Worm (Caenorhabditis elegans) whole organism, young adult: ENCODE measurements around the gene marb-1.

ENCODE experiments used
- C06A6.2 ChIP-seq: fragments of 200-800 bp; sonication (Bioruptor generic); conservative IDR thresholded peaks from 2 replicates; pipeline ENCODE4 v1.3.6; 2022; ENCODE audit warnings: missing genetic modification characterization, missing compliant biosample characterization
- F23B12.7 ChIP-seq: sonication (generic microtip); optimal IDR thresholded peaks from 2 replicates; lab custom pipeline; 2017; ENCODE audit warnings: missing genetic modification characterization, mild to moderate bottlenecking, missing compliant biosample characterization, antibody characterized with exemption, moderate library complexity; ENCODE audit not compliant: insufficient read depth
- F39B2.1 ChIP-seq: fragments of 200-800 bp; sonication (Bioruptor generic); IDR thresholded peaks from 2 replicates; pipeline ENCODE4 v1.3.6; 2022; ENCODE audit warnings: missing genetic modification reagents, missing genetic modification characterization, missing compliant biosample characterization
- F52B5.7 ChIP-seq: sonication (generic microtip); optimal IDR thresholded peaks from 2 replicates; lab custom pipeline; 2016; ENCODE audit warnings: mild to moderate bottlenecking, missing genetic modification characterization, missing compliant biosample characterization
- K11D2.4 ChIP-seq: fragments of 200-800 bp; sonication (Bioruptor generic); IDR thresholded peaks from 2 replicates; pipeline ENCODE4 v1.3.6; 2022; ENCODE audit warnings: missing genetic modification reagents, missing genetic modification characterization, missing compliant biosample characterization
- K12H6.12 ChIP-seq: fragments of 200-800 bp; sonication (Bioruptor generic); optimal IDR thresholded peaks from 2 replicates; lab custom pipeline; 2018; ENCODE audit warnings: mild to moderate bottlenecking, missing genetic modification characterization, missing compliant biosample characterization
- T07F8.4 ChIP-seq: sonication (generic microtip); optimal IDR thresholded peaks from 2 replicates; lab custom pipeline; 2016; ENCODE audit warnings: mild to moderate bottlenecking, missing genetic modification characterization, moderate library complexity, missing compliant biosample characterization
- T26A5.8 ChIP-seq: sonication (generic microtip); optimal IDR thresholded peaks from 2 replicates; lab custom pipeline; 2016; ENCODE audit warnings: missing genetic modification characterization, missing compliant biosample characterization
- Y53F4B.3 ChIP-seq: fragments of 200-800 bp; sonication (Bioruptor generic); IDR thresholded peaks from 2 replicates; pipeline ENCODE4 v1.3.6; 2022; ENCODE audit warnings: missing genetic modification reagents, missing genetic modification characterization, missing compliant biosample characterization
- Y95B8A.8 ChIP-seq: fragments of 200-800 bp; sonication (Bioruptor generic); IDR thresholded peaks from 2 replicates; pipeline ENCODE4 v1.3.6; 2022; ENCODE audit warnings: missing genetic modification reagents, missing genetic modification characterization, missing compliant biosample characterization
- akir-1 ChIP-seq: fragments of 200-800 bp; sonication (Bioruptor generic); optimal IDR thresholded peaks from 2 replicates; lab custom pipeline; 2018; ENCODE audit warnings: mild to moderate bottlenecking, missing genetic modification characterization, moderate library complexity, missing compliant biosample characterization
- athp-1 ChIP-seq: sonication (generic microtip); optimal IDR thresholded peaks from 2 replicates; lab custom pipeline; 2017; ENCODE audit warnings: mild to moderate bottlenecking, missing genetic modification characterization, missing compliant biosample characterization
- attf-3 ChIP-seq: fragments of 200-800 bp; sonication (Bioruptor generic); conservative IDR thresholded peaks from 2 replicates; pipeline ENCODE4 v1.3.6; 2022; ENCODE audit warnings: missing genetic modification reagents, missing genetic modification characterization, missing compliant biosample characterization
- attf-5 ChIP-seq: fragments of 200-800 bp; sonication (Bioruptor generic); optimal IDR thresholded peaks from 2 replicates; lab custom pipeline; 2018; ENCODE audit warnings: mild to moderate bottlenecking, missing genetic modification characterization, missing compliant biosample characterization
- ccch-3 ChIP-seq: fragments of 200-800 bp; sonication (Bioruptor generic); optimal IDR thresholded peaks from 2 replicates; lab custom pipeline; 2018; ENCODE audit warnings: mild to moderate bottlenecking, missing genetic modification characterization, missing compliant biosample characterization
- cebp-2 ChIP-seq: fragments of 200-800 bp; sonication (Bioruptor generic); IDR thresholded peaks from 2 replicates; pipeline ENCODE4 v1.3.6; 2022; ENCODE audit warnings: missing genetic modification characterization, missing compliant biosample characterization
- ceh-100 ChIP-seq: fragments of 200-800 bp; sonication (Bioruptor generic); IDR thresholded peaks from 2 replicates; pipeline ENCODE4 v1.3.6; 2022; ENCODE audit warnings: missing genetic modification reagents, missing genetic modification characterization, missing compliant biosample characterization
- ceh-91 ChIP-seq: fragments of 200-800 bp; sonication (Bioruptor generic); IDR thresholded peaks from 2 replicates; pipeline ENCODE4 v1.3.6; 2022; ENCODE audit warnings: missing genetic modification reagents, missing genetic modification characterization, missing compliant biosample characterization
- dpl-1 ChIP-seq: fragments of 150-350 bp; optimal IDR thresholded peaks from 2 replicates; lab custom pipeline; 2014; ENCODE audit warnings: missing biosample characterization, missing genetic modification reagents, missing genetic modification characterization
- efl-1 ChIP-seq: fragments of 150-350 bp; optimal IDR thresholded peaks from 2 replicates; lab custom pipeline; 2014; ENCODE audit warnings: missing biosample characterization, missing genetic modification reagents, missing genetic modification characterization
- egl-44 ChIP-seq: fragments of 200-800 bp; sonication (Bioruptor generic); IDR thresholded peaks from 2 replicates; pipeline ENCODE4 v1.3.6; 2022; ENCODE audit warnings: missing genetic modification reagents, missing genetic modification characterization, missing compliant biosample characterization
- egrh-3 ChIP-seq: fragments of 200-800 bp; sonication (Bioruptor generic); IDR thresholded peaks from 2 replicates; pipeline ENCODE4 v1.3.6; 2022; ENCODE audit warnings: missing genetic modification reagents, missing genetic modification characterization, missing compliant biosample characterization
- him-1 ChIP-seq: sonication (generic microtip); optimal IDR thresholded peaks from 2 replicates; lab custom pipeline; 2016; ENCODE audit warnings: missing genotype, missing genetic modification reagents, missing genetic modification characterization, missing compliant biosample characterization
- hlh-12 ChIP-seq: sonication (generic microtip); optimal IDR thresholded peaks from 2 replicates; lab custom pipeline; 2016; ENCODE audit warnings: missing genetic modification characterization, missing compliant biosample characterization
- hlh-26 ChIP-seq: fragments of 200-800 bp; sonication (Bioruptor generic); conservative IDR thresholded peaks from 2 replicates; pipeline ENCODE4 v1.3.6; 2022; ENCODE audit warnings: missing genetic modification reagents, missing genetic modification characterization, missing compliant biosample characterization
- lin-35 ChIP-seq, 3 experiments: fragments of 150-350 bp in 2 of 3; sonication (generic microtip) in 1 of 3; optimal IDR thresholded peaks; 2 replicates each; lab custom pipeline; 2014 to 2018; ENCODE audit warnings: missing biosample characterization in 3 of 3, missing genetic modification characterization in 3 of 3, missing genetic modification reagents in 3 of 3
- lin-54 ChIP-seq: fragments of 200-800 bp; sonication (Bioruptor generic); optimal IDR thresholded peaks from 2 replicates; lab custom pipeline; 2018; ENCODE audit warnings: mild to moderate bottlenecking, missing genetic modification characterization, missing compliant biosample characterization
- lsy-27 ChIP-seq: sonication (generic microtip); optimal IDR thresholded peaks from 2 replicates; lab custom pipeline; 2017; ENCODE audit warnings: missing genetic modification characterization, mild to moderate bottlenecking, missing compliant biosample characterization, antibody characterized with exemption, missing genotype, borderline replicate concordance; ENCODE audit not compliant: insufficient read depth
- madf-3 ChIP-seq: fragments of 200-800 bp; sonication (Bioruptor generic); IDR thresholded peaks from 2 replicates; pipeline ENCODE4 v1.3.6; 2022; ENCODE audit warnings: missing genetic modification reagents, missing genetic modification characterization, missing compliant biosample characterization
- mcd-1 ChIP-seq: fragments of 200-800 bp; sonication (Bioruptor generic); IDR thresholded peaks from 2 replicates; pipeline ENCODE4 v1.3.6; 2022; ENCODE audit warnings: missing genetic modification reagents, missing genetic modification characterization, missing compliant biosample characterization
- nhr-179 ChIP-seq: sonication (generic microtip); optimal IDR thresholded peaks from 2 replicates; lab custom pipeline; 2016; ENCODE audit warnings: mild to moderate bottlenecking, missing genetic modification characterization, missing compliant biosample characterization
- nhr-27 ChIP-seq: fragments of 200-800 bp; sonication (Bioruptor generic); optimal IDR thresholded peaks from 2 replicates; lab custom pipeline; 2018; ENCODE audit warnings: mild to moderate bottlenecking, missing genetic modification characterization, moderate library complexity, missing compliant biosample characterization
- pha-4 ChIP-seq: fragments of 150-350 bp; sonication (generic microtip); optimal IDR thresholded peaks from 2 replicates; lab custom pipeline; 2014; ENCODE audit warnings: missing biosample characterization, missing genetic modification reagents, missing genetic modification characterization
- rcor-1 ChIP-seq: fragments of 200-800 bp; sonication (Bioruptor generic); IDR thresholded peaks from 2 replicates; pipeline ENCODE4 v1.3.6; 2022; ENCODE audit warnings: missing genetic modification reagents, missing genetic modification characterization, missing compliant biosample characterization
- rec-8 ChIP-seq, 2 experiments: sonication (generic microtip); optimal IDR thresholded peaks; 2 replicates each; lab custom pipeline; 2016; ENCODE audit warnings: mild to moderate bottlenecking in 2 of 2, missing genetic modification characterization in 2 of 2, missing genetic modification reagents in 2 of 2, missing genotype in 2 of 2, missing biosample characterization in 1 of 2, missing compliant biosample characterization in 1 of 2, moderate library complexity in 1 of 2
- snpc-3.4 ChIP-seq: sonication (generic microtip); optimal IDR thresholded peaks from 2 replicates; lab custom pipeline; 2017; ENCODE audit warnings: missing genetic modification characterization, mild to moderate bottlenecking, missing compliant biosample characterization, antibody characterized with exemption, moderate library complexity, missing genotype, missing genetic modification reagents
- snpc-4 ChIP-seq, 5 experiments: fragments of 150-350 bp in 1 of 5; sonication (generic microtip) in 4 of 5; optimal IDR thresholded peaks; 2 replicates each; lab custom pipeline; 2014 to 2018; ENCODE audit warnings: missing genetic modification characterization in 5 of 5, missing biosample characterization in 3 of 5, antibody characterized with exemption in 2 of 5, mild to moderate bottlenecking in 2 of 5, missing compliant biosample characterization in 2 of 5, missing genotype in 2 of 5, moderate library complexity in 2 of 5, missing genetic modification reagents in 1 of 5
- tbp1 ChIP-seq: fragments of 200-800 bp; sonication (Bioruptor generic); optimal IDR thresholded peaks from 2 replicates; lab custom pipeline; 2018; ENCODE audit warnings: mild to moderate bottlenecking, missing genetic modification characterization, missing compliant biosample characterization
- xnd-1 ChIP-seq: sonication (generic microtip); optimal IDR thresholded peaks from 2 replicates; lab custom pipeline; 2016; ENCODE audit warnings: missing genotype, missing genetic modification reagents, missing genetic modification characterization, missing compliant biosample characterization
- ztf-22 ChIP-seq: fragments of 200-800 bp; sonication (Bioruptor generic); optimal IDR thresholded peaks from 2 replicates; lab custom pipeline; 2018; ENCODE audit warnings: mild to moderate bottlenecking, missing genetic modification characterization, moderate library complexity, missing compliant biosample characterization
- ztf-26 ChIP-seq: sonication (generic microtip); optimal IDR thresholded peaks from 2 replicates; lab custom pipeline; 2017; ENCODE audit warnings: missing genetic modification characterization, missing compliant biosample characterization

marb-1 gene

ce11 chrIV:12208984-12209676, at the start of gene marb-1, which contains the start of gene F35G2.3:
Gene marb-1 (minus strand): TSS chrIV:12209010.
Gene F35G2.3 (plus strand): TSS chrIV:12209626.
- no peak for TF ChIP-seq Y95B8A.8 (GFP tag; lab: Robert Waterston, UW)
- TF ChIP-seq pha-4 (tag; lab: Kevin White, UChicago) = peak; percentile 28
- peak; percentile 15 for TF ChIP-seq him-1
- TF ChIP-seq ccch-3 (GFP tag; lab: Kevin White, UChicago) = no peak
- TF ChIP-seq efl-1 (GFP tag; lab: Kevin White, UChicago) = peak; percentile 62
- peak; percentile 96 for TF ChIP-seq attf-3 (GFP tag; lab: Robert Waterston, UW)
- TF ChIP-seq lin-35 (GFP tag; optimal IDR thresholded peaks at IDR 0.05; lab: Kevin White, UChicago) = peak in 1 of 3 experiments; percentile 77
- TF ChIP-seq lsy-27 (tag; lab: Kevin White, UChicago) = no peak
- TF ChIP-seq hlh-26 (GFP tag; lab: Robert Waterston, UW) = no peak
- no peak for TF ChIP-seq K11D2.4
- TF ChIP-seq nhr-179 (tag; lab: Kevin White, UChicago) = no peak
- peak; percentile 11 for TF ChIP-seq F23B12.7 (tag; lab: Kevin White, UChicago)
- peak; percentile 67 for TF ChIP-seq lin-54 (GFP tag; lab: Kevin White, UChicago)
- TF ChIP-seq dpl-1 (GFP tag; lab: Kevin White, UChicago) = peak; percentile 1
- no peak for TF ChIP-seq snpc-4 (GFP tag; optimal IDR thresholded peaks at IDR 0.05; lab: Kevin White, UChicago)
- TF ChIP-seq snpc-4 (tag; optimal IDR thresholded peaks at IDR 0.05; lab: Kevin White, UChicago) = peak in 2 of 4 experiments; percentile 8 to 27
- TF ChIP-seq hlh-12 (tag; lab: Kevin White, UChicago) = no peak
- no peak for TF ChIP-seq tbp1 (GFP tag; lab: Kevin White, UChicago)
- no peak for TF ChIP-seq F39B2.1 (GFP tag; lab: Robert Waterston, UW)
- TF ChIP-seq akir-1 (GFP tag; lab: Kevin White, UChicago) = no peak
- no peak for TF ChIP-seq attf-5 (GFP tag; lab: Kevin White, UChicago)
- peak; percentile 3 for TF ChIP-seq snpc-3.4 (tag; lab: Kevin White, UChicago)
- no peak for TF ChIP-seq ztf-22 (GFP tag; lab: Kevin White, UChicago)
- TF ChIP-seq ceh-100 = no peak

ce11 chrIV:12252579-12252978, 43.8 kb upstream of the marb-1 start, which contains the start of gene dnj-26:
Gene dnj-26 (minus strand): TSS chrIV:12252679.
- no peak for TF ChIP-seq rcor-1
- TF ChIP-seq xnd-1 (tag; lab: Kevin White, UChicago) = no peak
- TF ChIP-seq F52B5.7 = no peak
- no peak for TF ChIP-seq K12H6.12 (tag; lab: Kevin White, UChicago)
- TF ChIP-seq rec-8 (tag; optimal IDR thresholded peaks at IDR 0.05; lab: Kevin White, UChicago) = no peak

ce11 chrIV:12244706-12245105, 35.9 kb upstream of the marb-1 start, which contains the start of gene sre-15:
Gene sre-15 (minus strand): TSS chrIV:12244806.
- TF ChIP-seq cebp-2 = no peak
- no peak for TF ChIP-seq C06A6.2 (GFP tag; lab: Robert Waterston, UW)
- no peak for TF ChIP-seq Y53F4B.3 (GFP tag; lab: Robert Waterston, UW)
- TF ChIP-seq ceh-100 = no peak
- TF ChIP-seq pha-4 (tag; lab: Kevin White, UChicago) = no peak
- TF ChIP-seq nhr-27 (tag; lab: Kevin White, UChicago) = no peak
- no peak for TF ChIP-seq mcd-1
- TF ChIP-seq athp-1 = no peak
- TF ChIP-seq egrh-3 = no peak
- TF ChIP-seq ceh-91 = no peak
- TF ChIP-seq K12H6.12 (tag; lab: Kevin White, UChicago) = no peak
- no peak for TF ChIP-seq T07F8.4 (tag; lab: Kevin White, UChicago)
- TF ChIP-seq rcor-1 = no peak
- TF ChIP-seq egl-44 (GFP tag; lab: Robert Waterston, UW) = no peak
- no peak for TF ChIP-seq hlh-12 (tag; lab: Kevin White, UChicago)
- TF ChIP-seq nhr-179 (tag; lab: Kevin White, UChicago) = no peak
- no peak for TF ChIP-seq madf-3
- no peak for TF ChIP-seq ztf-26 (tag; lab: Kevin White, UChicago)
- TF ChIP-seq T26A5.8 = no peak
